Worm (Caenorhabditis elegans) whole organism, L3 larva: ENCODE data around the gene pxd-1.
A peak's percentile ranks its signal among the peaks of the same experiment; 100 is the strongest.

Experiments used
- R02D3.7 ChIP-seq: fragments of 150-350 bp; optimal IDR thresholded peaks from 2 replicates; lab custom pipeline; 2014; ENCODE audit warnings: missing biosample characterization, missing genetic modification characterization
- ZK546.5 ChIP-seq: sonication (generic microtip); optimal IDR thresholded peaks from 2 replicates; lab custom pipeline; 2017; ENCODE audit warnings: missing biosample characterization, missing genetic modification characterization
- ama-1 ChIP-seq: fragments of 150-350 bp; optimal IDR thresholded peaks from 2 replicates; lab custom pipeline; 2018
- ceh-16 ChIP-seq: sonication (generic microtip); optimal IDR thresholded peaks from 2 replicates; lab custom pipeline; 2017; ENCODE audit warnings: missing biosample characterization, missing genetic modification characterization
- ceh-82 ChIP-seq: fragments of 150-350 bp; optimal IDR thresholded peaks from 2 replicates; lab custom pipeline; 2014; ENCODE audit warnings: missing biosample characterization, missing genetic modification characterization
- fkh-10 ChIP-seq: sonication (generic microtip); optimal IDR thresholded peaks from 2 replicates; lab custom pipeline; 2017; ENCODE audit warnings: missing biosample characterization, missing genetic modification reagents, missing genetic modification characterization
- mdl-1 ChIP-seq: fragments of 150-350 bp; optimal IDR thresholded peaks from 2 replicates; lab custom pipeline; 2014; ENCODE audit warnings: missing biosample characterization, missing genetic modification characterization
- nhr-11 ChIP-seq: fragments of 150-350 bp; optimal IDR thresholded peaks from 2 replicates; lab custom pipeline; 2014; ENCODE audit warnings: missing biosample characterization, missing genetic modification characterization
- nhr-237 ChIP-seq: fragments of 150-350 bp; optimal IDR thresholded peaks from 2 replicates; lab custom pipeline; 2014; ENCODE audit warnings: missing biosample characterization, missing genetic modification characterization
- pha-4 ChIP-seq: fragments of 150-350 bp; optimal IDR thresholded peaks from 2 replicates; lab custom pipeline; 2014; ENCODE audit warnings: missing biosample characterization, missing genetic modification reagents, missing genetic modification characterization
- snpc-4 ChIP-seq: fragments of 150-350 bp; optimal IDR thresholded peaks from 2 replicates; lab custom pipeline; 2014; ENCODE audit warnings: missing biosample characterization, missing genetic modification characterization
- unc-39 ChIP-seq: sonication (generic microtip); optimal IDR thresholded peaks from 4 replicates; lab custom pipeline; 2017; ENCODE audit warnings: missing biosample characterization, missing genetic modification characterization
- zag-1 ChIP-seq: fragments of 150-350 bp; optimal IDR thresholded peaks from 2 replicates; lab custom pipeline; 2014; ENCODE audit warnings: missing biosample characterization, missing genetic modification characterization

DNA sequence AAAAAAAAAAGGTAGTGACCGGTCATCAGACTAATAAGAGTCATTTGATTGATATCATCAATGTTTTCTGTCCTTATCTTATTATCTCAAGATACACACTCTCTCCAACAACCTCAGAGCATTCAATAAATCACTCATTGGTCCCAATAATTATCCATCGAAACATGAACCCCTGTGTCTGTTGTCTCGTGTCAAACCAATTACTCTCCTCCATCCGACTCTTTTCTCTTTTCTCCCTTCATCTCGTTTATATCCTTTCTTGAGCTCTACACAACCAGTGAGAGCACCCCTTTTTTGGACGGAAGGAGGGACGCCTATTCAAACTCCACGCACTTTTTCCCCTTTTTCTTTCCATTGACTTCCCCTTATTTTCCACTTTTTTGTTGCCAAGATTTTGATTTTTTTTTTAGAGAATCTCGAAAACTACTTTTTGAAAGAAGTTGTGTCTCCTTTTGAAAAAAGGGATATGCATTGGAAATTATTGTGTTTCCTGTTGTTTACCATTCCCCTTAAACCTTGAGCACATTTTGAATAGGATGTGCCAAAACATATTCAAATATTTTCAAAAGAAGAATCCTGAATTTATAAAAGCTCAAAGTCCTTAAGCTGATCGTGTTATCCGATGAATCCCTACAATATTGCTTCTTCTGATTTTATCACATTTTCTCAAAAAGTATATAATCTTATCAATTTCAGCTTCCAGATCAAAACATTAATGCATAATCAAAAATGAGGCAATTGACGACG, at the start of gene pxd-1:
- no peak for TF ChIP-seq mdl-1
- no peak for TF ChIP-seq nhr-237 (tag; lab: Kevin White, UChicago)
- no peak for TF ChIP-seq unc-39 (tag; lab: Kevin White, UChicago)
- no peak for TF ChIP-seq ZK546.5
- TF ChIP-seq ama-1 (lab: Kevin White, UChicago): no peak
- no peak for TF ChIP-seq R02D3.7 (tag; lab: Kevin White, UChicago)
- TF ChIP-seq fkh-10: peak; percentile 70
- no peak for TF ChIP-seq pha-4 (tag; lab: Kevin White, UChicago)
- TF ChIP-seq nhr-11 (tag; lab: Kevin White, UChicago): no peak
- TF ChIP-seq zag-1 (tag; lab: Kevin White, UChicago): no peak
- TF ChIP-seq snpc-4 (tag; lab: Kevin White, UChicago): no peak
- no peak for TF ChIP-seq ceh-16 (tag; lab: Kevin White, UChicago)
- no peak for TF ChIP-seq ceh-82 (tag; lab: Kevin White, UChicago)
